Worm (Caenorhabditis elegans): ENCODE data around the gene irld-22.

irld-22 gene

ce11 chrV:3900102-3900501, at the start of gene irld-22:
Gene irld-22 (minus strand): TSS chrV:3900202.
- no peak for TF ChIP-seq unc-62 (GFP tag; optimal IDR thresholded peaks at IDR 0.05)

- no peak for TF ChIP-seq unc-62 (GFP tag; optimal IDR thresholded peaks at IDR 0.05)
Measured at ce11 chrV:3949723-3950122, 49.7 kb upstream of the irld-22 start, which contains the start of gene dach-1. Gene dach-1 (plus strand): TSS chrV:3950023.

- no peak for TF ChIP-seq unc-62 (GFP tag; optimal IDR thresholded peaks at IDR 0.05)
Measured at ce11 chrV:3945053-3945452, 45.1 kb upstream of the irld-22 start, which contains the start of gene cyp-35B3. Gene cyp-35B3 (plus strand): TSS chrV:3945353.

- no peak for TF ChIP-seq unc-62 (GFP tag; optimal IDR thresholded peaks at IDR 0.05)
Measured at ce11 chrV:3943364-3943763, 43.4 kb upstream of the irld-22 start.

ce11 chrV:3941860-3942259, 41.9 kb upstream of the irld-22 start, which contains the start of gene cyp-35B2:
Gene cyp-35B2 (plus strand): TSS chrV:3942160.
- no peak for TF ChIP-seq unc-62 (GFP tag; optimal IDR thresholded peaks at IDR 0.05)

- TF ChIP-seq unc-62 (GFP tag; optimal IDR thresholded peaks at IDR 0.05) = no peak
Measured at ce11 chrV:3938789-3939188, 38.8 kb upstream of the irld-22 start, which contains the start of gene cyp-35B1. Gene cyp-35B1 (plus strand): TSS chrV:3939032.

ce11 chrV:3935892-3936478, 36.0 kb upstream of the irld-22 start, which contains the start of gene cyp-35A5:
Gene cyp-35A5 (plus strand): TSS chrV:3936326.
- TF ChIP-seq unc-62 (GFP tag; optimal IDR thresholded peaks at IDR 0.05) = no peak

- TF ChIP-seq unc-62 (GFP tag; optimal IDR thresholded peaks at IDR 0.05) = no peak
Measured at ce11 chrV:3931326-3931725, 31.3 kb upstream of the irld-22 start, which contains the start of gene srx-63. Gene srx-63 (plus strand): TSS chrV:3931626.

- no peak for TF ChIP-seq unc-62 (GFP tag; optimal IDR thresholded peaks at IDR 0.05)
Measured at ce11 chrV:3929099-3929498, 29.1 kb upstream of the irld-22 start, which contains the start of gene srx-64. Gene srx-64 (plus strand): TSS chrV:3929399.

ce11 chrV:3927522-3927921, 27.5 kb upstream of the irld-22 start:
- no peak for TF ChIP-seq unc-62 (GFP tag; optimal IDR thresholded peaks at IDR 0.05)

ce11 chrV:3922547-3922946, 22.5 kb upstream of the irld-22 start:
- no peak for TF ChIP-seq unc-62 (GFP tag; optimal IDR thresholded peaks at IDR 0.05)

- TF ChIP-seq unc-62 (GFP tag; optimal IDR thresholded peaks at IDR 0.05) = no peak
Measured at ce11 chrV:3921635-3922034, 21.6 kb upstream of the irld-22 start, which contains the start of gene srx-65. Gene srx-65 (plus strand): TSS chrV:3921935.

- no peak for TF ChIP-seq unc-62 (GFP tag; optimal IDR thresholded peaks at IDR 0.05)
Measured at ce11 chrV:3919289-3919688, 19.3 kb upstream of the irld-22 start, which contains the start of gene srx-66. Gene srx-66 (plus strand): TSS chrV:3919589.

ce11 chrV:3916480-3916879, 16.5 kb upstream of the irld-22 start, which contains the start of gene srx-67:
Gene srx-67 (plus strand): TSS chrV:3916780.
- TF ChIP-seq unc-62 (GFP tag; optimal IDR thresholded peaks at IDR 0.05) = no peak

ce11 chrV:3913131-3913530, 13.1 kb upstream of the irld-22 start:
- TF ChIP-seq unc-62 (GFP tag; optimal IDR thresholded peaks at IDR 0.05) = no peak

ce11 chrV:3912472-3912871, 12.5 kb upstream of the irld-22 start, which contains the start of gene srx-68:
Gene srx-68 (plus strand): TSS chrV:3912772.
- no peak for TF ChIP-seq unc-62 (GFP tag; optimal IDR thresholded peaks at IDR 0.05)

ce11 chrV:3905841-3906240, 5.8 kb upstream of the irld-22 start, which contains the start of gene nhr-156:
Gene nhr-156 (plus strand): TSS chrV:3906106.
- TF ChIP-seq unc-62 (GFP tag; optimal IDR thresholded peaks at IDR 0.05) = no peak
